Fruit fly (Drosophila melanogaster) whole organism, pupa: Measurements from ENCODE around the gene CG7264.

Source experiments
- CG10348 ChIP-seq: fragments of 200-800 bp; sonication (Bioruptor generic); IDR thresholded peaks from 2 replicates; pipeline ENCODE4 v1.3.6; 2022; ENCODE audit warnings: missing biosample characterization, missing genetic modification characterization
- CG12605 ChIP-seq: fragments of 200-800 bp; sonication (Bioruptor generic); IDR thresholded peaks from 2 replicates; pipeline ENCODE4 v1.3.6; 2022; ENCODE audit warnings: missing biosample characterization, missing genetic modification characterization
- CG13204 ChIP-seq: fragments of 200-800 bp; sonication (Bioruptor generic); optimal IDR thresholded peaks from 2 replicates; lab custom pipeline; 2018; ENCODE audit warnings: missing biosample characterization, mild to moderate bottlenecking, missing genetic modification characterization, moderate library complexity
- CG14655 ChIP-seq: fragments of 200-800 bp; sonication (Bioruptor generic); optimal IDR thresholded peaks from 3 replicates; lab custom pipeline; 2017; ENCODE audit warnings: mild to moderate bottlenecking, missing biosample characterization, missing genetic modification reagents, missing genetic modification characterization
- CG15710 ChIP-seq: fragments of 200-800 bp; sonication (Bioruptor generic); optimal IDR thresholded peaks from 2 replicates; lab custom pipeline; 2018; ENCODE audit warnings: missing biosample characterization, mild to moderate bottlenecking, missing genetic modification characterization, moderate library complexity
- CG17806 ChIP-seq: fragments of 200-800 bp; sonication (Bioruptor generic); optimal IDR thresholded peaks from 2 replicates; lab custom pipeline; 2018; ENCODE audit warnings: missing biosample characterization, mild to moderate bottlenecking, missing genetic modification characterization, moderate library complexity
- CG32121 ChIP-seq: fragments of 200-800 bp; sonication (Bioruptor generic); IDR thresholded peaks from 2 replicates; pipeline ENCODE4 v1.3.6; 2022; ENCODE audit warnings: missing biosample characterization, missing genetic modification characterization
- CG34367 ChIP-seq: fragments of 200-800 bp; sonication (Bioruptor generic); optimal IDR thresholded peaks from 2 replicates; lab custom pipeline; 2018; ENCODE audit warnings: missing biosample characterization, mild to moderate bottlenecking, missing genetic modification characterization
- CG4496 ChIP-seq: fragments of 200-800 bp; sonication (Bioruptor generic); IDR thresholded peaks from 3 replicates; pipeline ENCODE4 v1.3.6; 2022; ENCODE audit warnings: missing biosample characterization, missing genetic modification characterization
- CG8159 ChIP-seq: fragments of 200-800 bp; sonication (Bioruptor generic); optimal IDR thresholded peaks from 3 replicates; lab custom pipeline; 2018; ENCODE audit warnings: missing biosample characterization, mild to moderate bottlenecking, missing genetic modification characterization, moderate library complexity
- CG8301 ChIP-seq: fragments of 200-800 bp; sonication (Bioruptor generic); optimal IDR thresholded peaks from 2 replicates; lab custom pipeline; 2018; ENCODE audit warnings: missing biosample characterization, mild to moderate bottlenecking, missing genetic modification characterization
- CG9948 ChIP-seq: fragments of 200-800 bp; sonication (Bioruptor generic); optimal IDR thresholded peaks from 2 replicates; lab custom pipeline; 2018; ENCODE audit warnings: missing biosample characterization, mild to moderate bottlenecking, missing genetic modification characterization, moderate library complexity
- D1 ChIP-seq: fragments of 200-800 bp; sonication (Bioruptor generic); optimal IDR thresholded peaks from 2 replicates; lab custom pipeline; 2018; ENCODE audit warnings: missing biosample characterization, mild to moderate bottlenecking, missing genetic modification characterization, moderate library complexity
- EcR ChIP-seq: fragments of 200-800 bp; sonication (Bioruptor generic); optimal IDR thresholded peaks from 3 replicates; lab custom pipeline; 2019; ENCODE audit warnings: missing biosample characterization, missing genetic modification characterization, mild to moderate bottlenecking, moderate library complexity, missing genetic modification reagents
- Ets98B ChIP-seq: fragments of 200-800 bp; sonication (Bioruptor generic); IDR thresholded peaks from 2 replicates; pipeline ENCODE4 v1.3.6; 2022; ENCODE audit warnings: missing biosample characterization, missing genetic modification characterization
- Pif1A ChIP-seq: fragments of 200-800 bp; sonication (Bioruptor generic); optimal IDR thresholded peaks from 3 replicates; lab custom pipeline; 2016; ENCODE audit warnings: missing biosample characterization, missing genetic modification characterization
- Pif1B ChIP-seq: fragments of 200-800 bp; sonication (Bioruptor generic); optimal IDR thresholded peaks from 3 replicates; lab custom pipeline; 2016; ENCODE audit warnings: missing biosample characterization, missing genetic modification characterization
- Snoo ChIP-seq: fragments of 200-800 bp; sonication (Bioruptor generic); optimal IDR thresholded peaks from 3 replicates; lab custom pipeline; 2017; ENCODE audit warnings: missing biosample characterization, mild to moderate bottlenecking, missing genetic modification characterization, inconsistent platforms
- fd96Ca ChIP-seq: fragments of 200-800 bp; sonication (Bioruptor generic); IDR thresholded peaks from 3 replicates; pipeline ENCODE4 v1.3.6; 2022; ENCODE audit warnings: missing biosample characterization, missing genetic modification characterization
- gl ChIP-seq: fragments of 200-800 bp; sonication (Bioruptor generic); optimal IDR thresholded peaks from 2 replicates; lab custom pipeline; 2018; ENCODE audit warnings: missing biosample characterization, mild to moderate bottlenecking, missing genetic modification characterization
- rn ChIP-seq: fragments of 200-800 bp; sonication (Bioruptor generic); IDR thresholded peaks from 2 replicates; pipeline ENCODE4 v1.3.6; 2022; ENCODE audit warnings: missing biosample characterization, missing genetic modification characterization

CG7264 gene

dm6 chr3L:11828730-11829129 is at the start of gene CG7264:
Gene CG7264, plus strand, starts transcription at chr3L:11829030.
- TF ChIP-seq CG14655 (GFP tag; lab: Kevin White, UChicago) (no peak), D1 (no peak), CG12605 (GFP tag; lab: Robert Waterston, UW) (no peak), gl (tag; lab: Kevin White, UChicago) (no peak), CG34367 (tag; lab: Kevin White, UChicago) (no peak), CG10348 (no peak), CG13204 (GFP tag; lab: Kevin White, UChicago) (no peak), fd96Ca (GFP tag; lab: Robert Waterston, UW) (no peak), CG8301 (tag; lab: Kevin White, UChicago) (no peak), EcR (GFP tag; lab: Kevin White, UChicago) (no peak), CG9948 (no peak)

DNA sequence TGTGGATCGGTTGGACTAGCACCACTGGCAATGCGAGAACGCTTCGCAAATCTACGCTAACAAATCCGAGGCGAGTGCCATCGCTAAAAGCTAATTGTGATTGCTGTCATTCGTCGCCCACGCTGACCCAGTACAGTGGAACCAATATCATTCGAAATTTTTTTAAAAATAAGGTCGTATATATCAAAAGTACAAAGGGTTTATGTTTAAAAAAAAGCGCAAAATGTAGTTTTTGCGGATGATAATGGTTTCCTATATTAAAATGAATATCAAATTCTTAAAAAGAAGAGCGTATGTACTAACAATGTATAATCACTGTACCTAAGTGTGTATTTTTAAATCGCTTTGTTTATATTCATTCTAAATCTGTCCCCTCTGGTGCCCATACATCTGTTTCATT is 43.5 kb upstream of the CG7264 start:
- TF ChIP-seq CG34367 (tag; lab: Kevin White, UChicago) (no peak), rn (GFP tag; lab: Robert Waterston, UW) (0 out of 2 replicates have a peak, but pooled peaks have one; percentile 15), CG32121 (GFP tag; lab: Robert Waterston, UW) (peak; percentile 85), CG4496 (GFP tag; lab: Robert Waterston, UW) (peak; percentile 48; the same call in 2 of the 3 replicates), Ets98B (GFP tag; lab: Robert Waterston, UW) (peak; percentile 49), CG10348 (no peak)

dm6 chr3L:11788195-11788594 is 40.6 kb upstream of the CG7264 start:
- TF ChIP-seq CG4496 (GFP tag; lab: Robert Waterston, UW), result no peak
- no peak for TF ChIP-seq CG32121 (GFP tag; lab: Robert Waterston, UW)
- TF ChIP-seq Snoo (tag; lab: Kevin White, UChicago), result no peak
- no peak for TF ChIP-seq CG8159
- TF ChIP-seq CG14655 (GFP tag; lab: Kevin White, UChicago), result no peak
- TF ChIP-seq Ets98B (GFP tag; lab: Robert Waterston, UW), result no peak
- no peak for TF ChIP-seq EcR (GFP tag; lab: Kevin White, UChicago)
- no peak for TF ChIP-seq Pif1B (GFP tag; lab: Kevin White, UChicago)
- no peak for TF ChIP-seq CG9948
- no peak for TF ChIP-seq D1
- no peak for TF ChIP-seq CG17806 (tag; lab: Kevin White, UChicago)
- TF ChIP-seq CG34367 (tag; lab: Kevin White, UChicago), result no peak
- no peak for TF ChIP-seq CG8301 (tag; lab: Kevin White, UChicago)
- TF ChIP-seq gl (tag; lab: Kevin White, UChicago), result no peak
- TF ChIP-seq fd96Ca (GFP tag; lab: Robert Waterston, UW), result no peak
- no peak for TF ChIP-seq CG13204 (GFP tag; lab: Kevin White, UChicago)

DNA sequence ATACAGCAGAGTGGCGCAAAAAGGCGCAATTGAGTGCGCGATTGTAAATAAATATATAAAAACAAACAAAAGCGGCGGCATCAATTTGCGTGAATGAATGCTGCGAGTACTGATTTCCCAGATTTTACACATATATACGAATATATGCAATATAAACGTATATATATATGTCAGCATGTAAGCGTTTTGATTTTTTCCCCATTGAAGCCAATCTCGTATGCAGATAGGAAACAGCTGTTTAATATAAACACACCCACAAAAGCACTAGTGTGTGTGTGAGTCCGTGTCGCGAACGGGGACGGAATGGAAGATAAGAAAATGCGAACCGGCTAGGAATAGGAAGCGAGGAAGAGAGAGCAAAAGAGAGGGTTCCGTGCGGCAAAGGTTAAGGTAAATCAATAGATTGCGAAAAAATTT is 39.9 kb upstream of the CG7264 start:
- TF ChIP-seq Pif1A (GFP tag; lab: Kevin White, UChicago), result no peak
- 0 out of 2 replicates have a peak, but pooled peaks have one; percentile 4 for TF ChIP-seq Ets98B (GFP tag; lab: Robert Waterston, UW)

dm6 chr3L:11789773-11790172 is 39.1 kb upstream of the CG7264 start, which contains the start of gene Pi3K68D:
Gene Pi3K68D, minus strand, starts transcription at chr3L:11790013.
- no peak for TF ChIP-seq CG34367 (tag; lab: Kevin White, UChicago)
- no peak for TF ChIP-seq CG10348
- no peak for TF ChIP-seq CG13204 (GFP tag; lab: Kevin White, UChicago)
- TF ChIP-seq CG12605 (GFP tag; lab: Robert Waterston, UW), result no peak
- no peak for TF ChIP-seq Snoo (tag; lab: Kevin White, UChicago)
- no peak for TF ChIP-seq Pif1A (GFP tag; lab: Kevin White, UChicago)
- TF ChIP-seq CG4496 (GFP tag; lab: Robert Waterston, UW), result no peak
- peak; percentile 19 for TF ChIP-seq CG17806 (tag; lab: Kevin White, UChicago)
- TF ChIP-seq CG8159, result no peak

dm6 chr3L:11793233-11793800 is 35.5 kb upstream of the CG7264 start, which contains the start of the genes twy and CG10907:
Gene twy, minus strand, starts transcription at chr3L:11793283.
Gene CG10907, plus strand, starts transcription at chr3L:11793514.
- TF ChIP-seq CG4496 (GFP tag; lab: Robert Waterston, UW) (no peak), CG34367 (tag; lab: Kevin White, UChicago) (no peak), CG10348 (no peak), Snoo (tag; lab: Kevin White, UChicago) (no peak), CG32121 (GFP tag; lab: Robert Waterston, UW) (no peak), CG8159 (no peak), CG9948 (no peak)

DNA sequence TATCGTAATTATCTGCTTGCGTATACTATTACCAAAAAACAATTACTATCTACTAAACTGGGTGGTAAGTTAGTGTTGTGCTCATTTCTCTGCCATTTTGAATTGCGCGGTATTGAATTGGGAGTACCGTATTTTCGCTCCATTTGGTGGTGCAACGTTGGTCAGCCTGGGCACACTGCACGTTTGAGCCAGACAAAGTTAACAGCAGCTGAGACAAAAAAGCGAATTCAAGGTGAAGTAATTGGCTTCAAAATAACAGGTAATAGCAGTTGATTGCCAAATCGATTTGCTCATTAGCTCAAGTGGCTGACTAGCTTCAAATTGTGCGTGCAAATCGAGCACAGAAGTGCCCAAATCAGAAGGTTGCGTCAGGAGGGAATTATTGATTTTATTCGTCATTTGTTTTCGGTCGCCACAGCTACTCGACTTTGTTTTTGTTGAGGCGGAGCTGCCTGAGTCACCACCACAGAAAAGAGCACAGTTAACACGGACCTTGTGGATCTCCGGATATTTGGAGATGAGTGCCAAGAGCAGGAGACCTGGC is 33.3 kb upstream of the CG7264 start, which contains the start of gene Klp68D:
Gene Klp68D, plus strand, starts transcription at position 175 of the 544 bp plus-strand sequence.
- TF ChIP-seq CG4496 (GFP tag; lab: Robert Waterston, UW), result no peak
- TF ChIP-seq CG8301 (tag; lab: Kevin White, UChicago), result no peak
- no peak for TF ChIP-seq CG34367 (tag; lab: Kevin White, UChicago)
- TF ChIP-seq CG8159, result no peak
- TF ChIP-seq CG17806 (tag; lab: Kevin White, UChicago), result no peak
- TF ChIP-seq CG14655 (GFP tag; lab: Kevin White, UChicago), result no peak
- TF ChIP-seq CG32121 (GFP tag; lab: Robert Waterston, UW), result no peak
- no peak for TF ChIP-seq Pif1B (GFP tag; lab: Kevin White, UChicago)
- no peak for TF ChIP-seq CG10348
- TF ChIP-seq CG9948, result no peak
- TF ChIP-seq D1, result no peak
- no peak for TF ChIP-seq Ets98B (GFP tag; lab: Robert Waterston, UW)
- TF ChIP-seq Snoo (tag; lab: Kevin White, UChicago), result no peak
- no peak for TF ChIP-seq fd96Ca (GFP tag; lab: Robert Waterston, UW)
- TF ChIP-seq gl (tag; lab: Kevin White, UChicago), result no peak
- no peak for TF ChIP-seq CG13204 (GFP tag; lab: Kevin White, UChicago)
- no peak for TF ChIP-seq CG15710 (tag; lab: Kevin White, UChicago)
- TF ChIP-seq Pif1A (GFP tag; lab: Kevin White, UChicago), result no peak
- TF ChIP-seq EcR (GFP tag; lab: Kevin White, UChicago), result no peak
- TF ChIP-seq CG12605 (GFP tag; lab: Robert Waterston, UW), result no peak
